Worm (Caenorhabditis elegans): Measurements from ENCODE around the gene rps-8.

DNA sequence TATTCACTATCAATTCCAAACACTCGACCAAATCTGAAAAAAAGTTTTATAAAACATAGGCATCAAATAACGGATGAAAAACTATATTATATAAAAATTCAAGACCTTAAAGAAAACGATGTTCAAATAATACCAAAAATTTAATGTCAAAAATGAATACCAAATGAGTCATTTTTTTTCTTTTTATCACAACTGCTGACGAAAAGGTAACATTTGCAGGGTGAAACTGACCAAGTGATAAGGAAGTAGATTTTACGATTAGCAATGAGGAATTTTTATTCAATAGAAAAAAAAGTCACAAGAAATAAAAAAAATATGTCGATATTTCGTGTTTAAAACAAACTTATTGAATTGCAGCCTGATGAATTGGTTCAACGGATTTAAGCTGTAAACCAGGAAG, 27.8 kb downstream of the rps-8 start, which contains the start of gene C06E4.8:
- TF ChIP-seq lin-15B (tag; optimal IDR thresholded peaks at IDR 0.05): no peak
- no peak for TF ChIP-seq jun-1 (tag; optimal IDR thresholded peaks at IDR 0.05)
- TF ChIP-seq spr-3 (GFP tag; optimal IDR thresholded peaks at IDR 0.05): no peak
- TF ChIP-seq lir-3 (tag; optimal IDR thresholded peaks at IDR 0.05): no peak
- TF ChIP-seq zfp-2 (tag; optimal IDR thresholded peaks at IDR 0.05): no peak
- no peak for TF ChIP-seq dpl-1 (GFP tag; optimal IDR thresholded peaks at IDR 0.05)
- TF ChIP-seq Y5F2A.4 (GFP tag; optimal IDR thresholded peaks at IDR 0.05): no peak
- no peak for TF ChIP-seq fkh-10 (GFP tag; optimal IDR thresholded peaks at IDR 0.05)
- no peak for TF ChIP-seq nhr-10 (tag; optimal IDR thresholded peaks at IDR 0.05)
- no peak for TF ChIP-seq nhr-111 (GFP tag; optimal IDR thresholded peaks at IDR 0.05)

Measured in whole organism, L4 larva.